Fruit fly (Drosophila melanogaster) whole organism, embryonic: ENCODE results near the gene Cp18.

Experiments used
- ATbp ChIP-seq: fragments of 200-800 bp; sonication (Bioruptor generic); optimal IDR thresholded peaks from 2 replicates; lab custom pipeline; 2017; ENCODE audit warnings: missing biosample characterization, mild to moderate bottlenecking, missing genetic modification characterization, missing genetic modification reagents
- BtbVII ChIP-seq: fragments of 200-800 bp; sonication (Bioruptor generic); optimal IDR thresholded peaks from 3 replicates; lab custom pipeline; 2017; ENCODE audit warnings: missing biosample characterization, mild to moderate bottlenecking, missing genetic modification characterization
- Bteb2 ChIP-seq: fragments of 200-800 bp; sonication (Bioruptor generic); optimal IDR thresholded peaks from 2 replicates; lab custom pipeline; 2016; ENCODE audit warnings: missing biosample characterization, missing genetic modification characterization
- CG10979 ChIP-seq: fragments of 200-800 bp; sonication (Bioruptor generic); optimal IDR thresholded peaks from 2 replicates; lab custom pipeline; 2018; ENCODE audit warnings: missing biosample characterization, mild to moderate bottlenecking, missing genetic modification characterization, moderate library complexity
- CG11093 ChIP-seq: fragments of 200-800 bp; sonication (Bioruptor generic); IDR thresholded peaks from 3 replicates; pipeline ENCODE4 v1.3.6; 2022; ENCODE audit warnings: missing biosample characterization, missing genetic modification characterization
- CG11456 ChIP-seq: fragments of 200-800 bp; sonication (Bioruptor generic); IDR thresholded peaks from 3 replicates; pipeline ENCODE4 v1.3.6; 2022; ENCODE audit warnings: missing biosample characterization, missing genetic modification characterization
- CG12155 ChIP-seq: fragments of 200-800 bp; sonication (Bioruptor generic); optimal IDR thresholded peaks from 3 replicates; lab custom pipeline; 2016; ENCODE audit warnings: missing biosample characterization, missing genetic modification characterization
- CG13775 ChIP-seq: fragments of 200-800 bp; sonication (Bioruptor generic); optimal IDR thresholded peaks from 3 replicates; lab custom pipeline; 2017; ENCODE audit warnings: missing biosample characterization, mild to moderate bottlenecking, missing genetic modification characterization
- CG14050 ChIP-seq: fragments of 200-800 bp; sonication (Bioruptor generic); IDR thresholded peaks from 3 replicates; pipeline ENCODE4 v1.3.6; 2022; ENCODE audit warnings: missing biosample characterization, missing genetic modification characterization
- CG15269 ChIP-seq: fragments of 200-800 bp; sonication (Bioruptor generic); optimal IDR thresholded peaks from 2 replicates; lab custom pipeline; 2018; ENCODE audit warnings: missing biosample characterization, mild to moderate bottlenecking, missing genetic modification characterization, moderate library complexity
- CG15601 ChIP-seq: fragments of 200-800 bp; sonication (Bioruptor generic); optimal IDR thresholded peaks from 3 replicates; lab custom pipeline; 2019; ENCODE audit warnings: missing biosample characterization, mild to moderate bottlenecking, missing genetic modification characterization, moderate library complexity
- CG16813 ChIP-seq: fragments of 200-800 bp; sonication (Bioruptor generic); IDR thresholded peaks from 3 replicates; pipeline ENCODE4 v1.3.6; 2022; ENCODE audit warnings: missing biosample characterization, missing genetic modification characterization; ENCODE audit not compliant: partially characterized antibody
- CG18011 ChIP-seq: fragments of 200-800 bp; sonication (Bioruptor generic); optimal IDR thresholded peaks from 2 replicates; lab custom pipeline; 2017; ENCODE audit warnings: missing biosample characterization, missing genetic modification characterization, mild to moderate bottlenecking, moderate library complexity, missing genotype
- CG2889 ChIP-seq: fragments of 200-800 bp; sonication (Bioruptor generic); IDR thresholded peaks from 3 replicates; pipeline ENCODE4 v1.3.6; 2022; ENCODE audit warnings: missing biosample characterization, missing genetic modification characterization
- CG30403 ChIP-seq: fragments of 200-800 bp; sonication (Bioruptor generic); optimal IDR thresholded peaks from 3 replicates; lab custom pipeline; 2016; ENCODE audit warnings: missing biosample characterization, missing genetic modification characterization
- CG30431 ChIP-seq: fragments of 200-800 bp; sonication (Bioruptor generic); optimal IDR thresholded peaks from 2 replicates; lab custom pipeline; 2017; ENCODE audit warnings: missing biosample characterization, missing genetic modification characterization
- CG31388 ChIP-seq: fragments of 200-800 bp; sonication (Bioruptor generic); optimal IDR thresholded peaks from 2 replicates; lab custom pipeline; 2016; ENCODE audit warnings: missing biosample characterization, missing genetic modification characterization
- CG3838 ChIP-seq: fragments of 200-800 bp; sonication (Bioruptor generic); optimal IDR thresholded peaks from 3 replicates; lab custom pipeline; 2016; ENCODE audit warnings: missing biosample characterization, missing genetic modification characterization
- CG6654 ChIP-seq: fragments of 200-800 bp; sonication (Bioruptor generic); optimal IDR thresholded peaks from 2 replicates; lab custom pipeline; 2017; ENCODE audit warnings: missing biosample characterization, mild to moderate bottlenecking, missing genetic modification characterization
- CG7963 ChIP-seq: fragments of 200-800 bp; sonication (Bioruptor generic); IDR thresholded peaks from 3 replicates; pipeline ENCODE4 v1.3.6; 2022; ENCODE audit warnings: missing biosample characterization, missing genetic modification characterization; ENCODE audit not compliant: partially characterized antibody
- CG9609 ChIP-seq: fragments of 200-800 bp; sonication (Bioruptor generic); optimal IDR thresholded peaks from 3 replicates; lab custom pipeline; 2016; ENCODE audit warnings: missing biosample characterization, missing genetic modification characterization
- D19B ChIP-seq: fragments of 200-800 bp; sonication (Bioruptor generic); optimal IDR thresholded peaks from 2 replicates; lab custom pipeline; 2017; ENCODE audit warnings: missing biosample characterization, mild to moderate bottlenecking, missing genetic modification characterization
- Dip2 ChIP-seq: fragments of 200-800 bp; sonication (Bioruptor generic); IDR thresholded peaks from 2 replicates; pipeline ENCODE4 v1.3.6; 2022; ENCODE audit warnings: missing biosample characterization, missing genetic modification characterization
- Doc3 ChIP-seq: fragments of 200-800 bp; sonication (Bioruptor generic); IDR thresholded peaks from 3 replicates; pipeline ENCODE4 v1.3.6; 2022; ENCODE audit warnings: missing biosample characterization, missing genetic modification characterization; ENCODE audit not compliant: partially characterized antibody
- Fer1 ChIP-seq: fragments of 200-800 bp; sonication (Bioruptor generic); optimal IDR thresholded peaks from 2 replicates; lab custom pipeline; 2017; ENCODE audit warnings: missing biosample characterization, mild to moderate bottlenecking, missing genetic modification characterization
- HmgZ ChIP-seq: fragments of 200-800 bp; sonication (Bioruptor generic); optimal IDR thresholded peaks from 2 replicates; lab custom pipeline; 2018; ENCODE audit warnings: missing biosample characterization, mild to moderate bottlenecking, missing genetic modification characterization
- Hr51 ChIP-seq, 2 experiments: fragments of 200-800 bp; sonication (Bioruptor generic); optimal IDR thresholded peaks; 2 replicates in 1 of 2; 3 replicates in 1 of 2; lab custom pipeline; 2016 to 2018; ENCODE audit warnings: missing biosample characterization in 2 of 2, missing genetic modification characterization in 2 of 2, mild to moderate bottlenecking in 1 of 2, moderate library complexity in 1 of 2
- Hsf ChIP-seq: fragments of 200-800 bp; sonication (Bioruptor generic); optimal IDR thresholded peaks from 3 replicates; lab custom pipeline; 2016; ENCODE audit warnings: missing biosample characterization, missing genetic modification characterization
- Myb ChIP-seq: fragments of 200-800 bp; sonication (Bioruptor generic); optimal IDR thresholded peaks from 2 replicates; lab custom pipeline; 2016; ENCODE audit warnings: missing biosample characterization, missing genetic modification characterization
- Oaz ChIP-seq: fragments of 200-800 bp; sonication (Bioruptor generic); IDR thresholded peaks from 2 replicates; pipeline ENCODE4 v1.3.6; 2022; ENCODE audit warnings: missing biosample characterization, missing genetic modification characterization
- Poxn ChIP-seq: fragments of 200-800 bp; sonication (Bioruptor generic); IDR thresholded peaks from 2 replicates; pipeline ENCODE4 v1.3.6; 2022; ENCODE audit warnings: missing biosample characterization, missing genetic modification characterization
- Side ChIP-seq: fragments of 200-800 bp; sonication (Bioruptor generic); optimal IDR thresholded peaks from 2 replicates; lab custom pipeline; 2016; ENCODE audit warnings: missing biosample characterization, missing genetic modification characterization
- Sox100B ChIP-seq: fragments of 200-800 bp; sonication (Bioruptor generic); optimal IDR thresholded peaks from 3 replicates; lab custom pipeline; 2018; ENCODE audit warnings: missing biosample characterization, mild to moderate bottlenecking, missing genetic modification characterization
- Usf ChIP-seq: fragments of 200-800 bp; sonication (Bioruptor generic); optimal IDR thresholded peaks from 2 replicates; lab custom pipeline; 2017; ENCODE audit warnings: missing genotype, missing biosample characterization, missing genetic modification characterization
- Xrp1 ChIP-seq: fragments of 200-800 bp; sonication (Bioruptor generic); IDR thresholded peaks from 2 replicates; pipeline ENCODE4 v1.3.6; 2022; ENCODE audit warnings: missing biosample characterization, missing genetic modification characterization
- cas ChIP-seq: fragments of 200-800 bp; sonication (Bioruptor generic); IDR thresholded peaks from 2 replicates; pipeline ENCODE4 v1.3.6; 2022; ENCODE audit warnings: missing biosample characterization, missing genetic modification characterization
- crol ChIP-seq: fragments of 200-800 bp; sonication (Bioruptor generic); IDR thresholded peaks from 2 replicates; pipeline ENCODE4 v1.3.6; 2022; ENCODE audit warnings: missing biosample characterization, missing genetic modification characterization
- danr ChIP-seq: fragments of 200-800 bp; sonication (Bioruptor generic); IDR thresholded peaks from 2 replicates; pipeline ENCODE4 v1.3.6; 2022; ENCODE audit warnings: missing biosample characterization, missing genetic modification characterization
- en ChIP-seq: fragments of 200-800 bp; sonication (Bioruptor generic); optimal IDR thresholded peaks from 2 replicates; lab custom pipeline; 2016; ENCODE audit warnings: missing biosample characterization, missing genetic modification characterization
- eve ChIP-seq, 2 experiments: fragments of >200 bp; optimal IDR thresholded peaks; 2 replicates each; lab custom pipeline; 2017; ENCODE audit warnings: missing biosample characterization in 2 of 2, missing genetic modification characterization in 2 of 2
- hth ChIP-seq: fragments of >200 bp; optimal IDR thresholded peaks from 2 replicates; lab custom pipeline; 2017; ENCODE audit warnings: inconsistent platforms
- lab ChIP-seq: fragments of 200-800 bp; sonication (Bioruptor generic); optimal IDR thresholded peaks from 3 replicates; lab custom pipeline; 2017; ENCODE audit warnings: missing biosample characterization, missing genetic modification characterization, mild to moderate bottlenecking, moderate library complexity, missing genetic modification reagents
- luna ChIP-seq: fragments of 200-800 bp; sonication (Bioruptor generic); optimal IDR thresholded peaks from 2 replicates; lab custom pipeline; 2016; ENCODE audit warnings: missing biosample characterization, missing genetic modification characterization
- nom ChIP-seq: fragments of 200-800 bp; sonication (Bioruptor generic); optimal IDR thresholded peaks from 2 replicates; lab custom pipeline; 2017; ENCODE audit warnings: missing biosample characterization, missing genetic modification characterization, mild to moderate bottlenecking, moderate library complexity, missing genetic modification reagents
- pan ChIP-seq, 4 experiments: fragments of >200 bp in 3 of 4; fragments of 200-800 bp in 1 of 4; sonication (Bioruptor generic) in 1 of 4; optimal IDR thresholded peaks in 3 of 4; IDR thresholded peaks in 1 of 4; 2 replicates each; pipeline versions ENCODE4 v1.3.6 to Lab custom; 2017 to 2022; ENCODE audit warnings: missing biosample characterization in 2 of 4, missing genetic modification characterization in 2 of 4, mixed read lengths in 1 of 4
- rib ChIP-seq: fragments of 200-800 bp; sonication (Bioruptor generic); IDR thresholded peaks from 2 replicates; pipeline ENCODE4 v1.3.6; 2022; ENCODE audit warnings: missing biosample characterization, missing genetic modification characterization
- so ChIP-seq: fragments of 200-800 bp; sonication (Bioruptor generic); IDR thresholded peaks from 3 replicates; pipeline ENCODE4 v1.3.6; 2022; ENCODE audit warnings: missing biosample characterization, missing genetic modification characterization
- tna ChIP-seq: fragments of 200-800 bp; sonication (Bioruptor generic); IDR thresholded peaks from 2 replicates; pipeline ENCODE4 v1.3.6; 2022; ENCODE audit warnings: missing biosample characterization, missing genetic modification characterization; ENCODE audit not compliant: partially characterized antibody
- toy ChIP-seq: fragments of 200-800 bp; sonication (Bioruptor generic); IDR thresholded peaks from 2 replicates; pipeline ENCODE4 v1.3.6; 2022; ENCODE audit warnings: missing biosample characterization, missing genetic modification characterization

The Cp18 gene

DNA sequence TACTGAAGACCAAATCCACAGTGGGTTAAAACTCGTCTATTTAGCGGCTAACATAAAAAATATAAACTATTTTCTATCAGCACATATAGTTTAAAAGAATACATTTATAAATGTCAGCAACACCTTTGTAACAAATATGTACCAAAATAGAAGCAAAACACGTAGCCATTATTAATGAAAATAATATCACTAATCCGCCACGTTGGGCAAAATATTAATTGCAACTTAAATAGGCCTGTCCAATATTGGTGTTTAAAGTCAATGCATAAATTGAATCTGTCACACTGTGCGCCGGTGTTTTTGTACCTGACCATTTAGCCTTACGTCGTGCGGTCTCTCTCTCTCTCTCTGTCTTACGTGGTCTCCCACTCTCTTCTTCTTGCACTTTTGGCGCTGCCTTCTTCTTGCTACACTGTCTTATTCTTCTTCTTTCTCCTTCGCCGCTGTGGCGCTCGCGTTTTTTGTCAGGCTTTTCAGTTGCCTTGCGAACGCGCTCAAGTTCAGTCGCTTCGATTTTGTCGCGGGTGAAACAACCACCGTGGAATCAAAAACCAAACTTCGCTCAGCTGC, 39.5 kb downstream of the Cp18 start (continued):
- TF ChIP-seq Side (GFP tag; lab: Kevin White, UChicago): peak; percentile 96
- TF ChIP-seq luna (GFP tag; lab: Kevin White, UChicago): peak; percentile 70
- peak; percentile 99 for TF ChIP-seq CG30431 (GFP tag; lab: Kevin White, UChicago)
- peak; percentile 98 for TF ChIP-seq CG9609 (GFP tag; lab: Kevin White, UChicago)
- peak; percentile 59 for TF ChIP-seq CG16813 (GFP tag; lab: Robert Waterston, UW)
- TF ChIP-seq Poxn (GFP tag; lab: Robert Waterston, UW): peak; percentile 83
- TF ChIP-seq CG2889: peak; percentile 95
- TF ChIP-seq rib (GFP tag; lab: Robert Waterston, UW): peak; percentile 94
- TF ChIP-seq D19B: peak; percentile 87
- peak; percentile 87 for TF ChIP-seq Myb (GFP tag; lab: Kevin White, UChicago)
- TF ChIP-seq BtbVII: peak; percentile 98
- TF ChIP-seq CG15269 (tag; lab: Kevin White, UChicago): peak; percentile 98
- TF ChIP-seq en: peak; percentile 96
- peak; percentile 98 for TF ChIP-seq CG10979
- TF ChIP-seq Fer1 (GFP tag; lab: Kevin White, UChicago): peak; percentile 98
- no peak for TF ChIP-seq hth (lab: Kevin White, UChicago)
- peak; percentile 99 for TF ChIP-seq CG30403 (GFP tag; lab: Kevin White, UChicago)
- TF ChIP-seq Hsf (GFP tag; lab: Kevin White, UChicago): peak; percentile 99
- peak; percentile 94 for TF ChIP-seq CG14050 (GFP tag; lab: Robert Waterston, UW)
- TF ChIP-seq lab: peak; percentile 98
- TF ChIP-seq Doc3 (GFP tag; lab: Robert Waterston, UW): 0 out of 3 replicates have a peak, but pooled peaks have one; percentile 31
- peak; percentile 99 for TF ChIP-seq CG13775 (GFP tag; lab: Kevin White, UChicago)
- TF ChIP-seq nom (GFP tag; lab: Kevin White, UChicago): peak; percentile 86
- TF ChIP-seq Dip2 (GFP tag; lab: Robert Waterston, UW): peak; percentile 78
- no peak for TF ChIP-seq pan (optimal IDR thresholded peaks at IDR 0.05; lab: Kevin White, UChicago)
- TF ChIP-seq pan (GFP tag; optimal IDR thresholded peaks at IDR 0.05 in 1 of 2, IDR thresholded peaks at IDR 0.05 in 1 of 2): peak in 1 of 2 experiments; percentile 99
- TF ChIP-seq crol (GFP tag; lab: Robert Waterston, UW): peak; percentile 68
- TF ChIP-seq toy (GFP tag; lab: Robert Waterston, UW): peak; percentile 91
- peak; percentile 89 for TF ChIP-seq cas (GFP tag; lab: Robert Waterston, UW)
- peak; percentile 98 for TF ChIP-seq Bteb2 (GFP tag; lab: Kevin White, UChicago)
- TF ChIP-seq so: peak; percentile 98
- TF ChIP-seq danr: peak; percentile 97
- peak; percentile 97 for TF ChIP-seq CG12155
- TF ChIP-seq Hr51 (GFP tag; optimal IDR thresholded peaks at IDR 0.05; lab: Kevin White, UChicago): peak; percentile 96 to 99
- peak; percentile 97 for TF ChIP-seq CG15601 (tag; lab: Kevin White, UChicago)
- TF ChIP-seq Oaz: peak; percentile 97
- TF ChIP-seq Usf (GFP tag; lab: Kevin White, UChicago): peak; percentile 99
- peak; percentile 96 for TF ChIP-seq CG11093 (GFP tag; lab: Robert Waterston, UW)
- peak; percentile 97 for TF ChIP-seq ATbp (GFP tag; lab: Kevin White, UChicago)
- peak; percentile 93 for TF ChIP-seq CG6654
- TF ChIP-seq Xrp1: peak; percentile 98
- TF ChIP-seq HmgZ (tag; lab: Kevin White, UChicago): peak; percentile 99
- no peak; the same call in 1 of the 2 replicates for TF ChIP-seq tna (GFP tag; lab: Robert Waterston, UW)
- TF ChIP-seq eve (GFP tag; optimal IDR thresholded peaks at IDR 0.05; lab: Kevin White, UChicago): peak; percentile 74 to 100
- TF ChIP-seq CG18011 (GFP tag; lab: Kevin White, UChicago): peak; percentile 90
- TF ChIP-seq CG31388 (GFP tag; lab: Kevin White, UChicago): peak; percentile 90
- peak; percentile 99 for TF ChIP-seq Sox100B (GFP tag; lab: Kevin White, UChicago)
- peak; percentile 40; the same call in 1 of the 3 replicates for TF ChIP-seq CG7963
- peak; percentile 89 for TF ChIP-seq CG3838 (GFP tag; lab: Kevin White, UChicago)
- TF ChIP-seq CG11456 (GFP tag; lab: Robert Waterston, UW): peak; percentile 98
